Worm (Caenorhabditis elegans): ENCODE measurements around the gene gadr-2.

gadr-2 gene

ce11 chrIV:9480936-9481335, 4.0 kb downstream of the gadr-2 start, which contains the start of gene cng-3:
Gene cng-3 (minus strand): TSS chrIV:9481037.
- TF ChIP-seq ztf-6 (GFP tag; IDR thresholded peaks at IDR 0.05) (no peak), lin-26 (GFP tag; IDR thresholded peaks at IDR 0.05) (no peak), cebp-1 (GFP tag; IDR thresholded peaks at IDR 0.05) (no peak), cebp-1 (tag; optimal IDR thresholded peaks at IDR 0.05) (no peak), tlf-1 (GFP tag; optimal IDR thresholded peaks at IDR 0.05) (no peak)

- TF ChIP-seq bed-1 (GFP tag; IDR thresholded peaks at IDR 0.05) (no peak), madf-6 (GFP tag; IDR thresholded peaks at IDR 0.05) (no peak), Y67H2A.10 (GFP tag; conservative IDR thresholded peaks at IDR 0.05) (no peak), B0019.2 (GFP tag; conservative IDR thresholded peaks at IDR 0.05) (0 out of 2 replicates have a peak, but pooled peaks have one; percentile 37), snpc-1.1 (tag; optimal IDR thresholded peaks at IDR 0.05; ENCODE audit: insufficient read depth) (peak; percentile 79), nhr-80 (tag; optimal IDR thresholded peaks at IDR 0.05) (peak; percentile 50), mxl-1 (tag; optimal IDR thresholded peaks at IDR 0.05) (peak; percentile 88), ztf-18 (tag; optimal IDR thresholded peaks at IDR 0.05) (peak; percentile 81), ets-4 (GFP tag; optimal IDR thresholded peaks at IDR 0.05) (peak; percentile 88), F39B2.1 (GFP tag; IDR thresholded peaks at IDR 0.05) (0 out of 2 replicates have a peak, but pooled peaks have one; percentile 63), hmg-20 (GFP tag; IDR thresholded peaks at IDR 0.05) (peak; percentile 78; the same call in 1 of the 2 replicates), ZK185.1 (tag; optimal IDR thresholded peaks at IDR 0.05; ENCODE audit: poor library complexity, severe bottlenecking) (peak; percentile 92), gei-17 (GFP tag; optimal IDR thresholded peaks at IDR 0.05) (no peak), aptf-2 (GFP tag; conservative IDR thresholded peaks at IDR 0.05) (0 out of 2 replicates have a peak, but pooled peaks have one; percentile 15), dox-1 (GFP tag; IDR thresholded peaks at IDR 0.05) (no peak), hlh-26 (GFP tag; conservative IDR thresholded peaks at IDR 0.05) (no peak), T26A5.8 (tag; optimal IDR thresholded peaks at IDR 0.05) (peak; percentile 93), B0035.1 (tag; optimal IDR thresholded peaks at IDR 0.05) (peak; percentile 68), snpc-4 (GFP tag; optimal IDR thresholded peaks at IDR 0.05) (peak; percentile 87), snpc-4 (tag; optimal IDR thresholded peaks at IDR 0.05) (peak; percentile 79 to 89 (median 86)), F10E7.11 (tag; optimal IDR thresholded peaks at IDR 0.05) (no peak), pha-4 (tag; optimal IDR thresholded peaks at IDR 0.05) (no peak), ama-1 (optimal IDR thresholded peaks at IDR 0.05) (no peak), ama-1 (GFP tag; optimal IDR thresholded peaks at IDR 0.05) (peak; percentile 74 to 96), attf-3 (GFP tag; conservative IDR thresholded peaks at IDR 0.05) (0 out of 2 replicates have a peak, but pooled peaks have one; percentile 52), rcor-1 (GFP tag; IDR thresholded peaks at IDR 0.05) (peak; percentile 77), nhr-179 (tag; optimal IDR thresholded peaks at IDR 0.05) (peak; percentile 85), C06A6.2 (GFP tag; conservative IDR thresholded peaks at IDR 0.05) (no peak), F57C9.4 (tag; optimal IDR thresholded peaks at IDR 0.05) (peak; percentile 48), Y79H2A.3 (GFP tag; conservative IDR thresholded peaks at IDR 0.05) (no peak), somi-1 (GFP tag; optimal IDR thresholded peaks at IDR 0.05) (peak; percentile 66), ztf-25 (GFP tag; IDR thresholded peaks at IDR 0.05) (no peak; the same call in 1 of the 2 replicates), F23B12.7 (tag; optimal IDR thresholded peaks at IDR 0.05; ENCODE audit: insufficient read depth) (peak; percentile 53), lsy-27 (tag; optimal IDR thresholded peaks at IDR 0.05; ENCODE audit: borderline replicate concordance, insufficient read depth) (peak; percentile 65), K12H6.12 (tag; optimal IDR thresholded peaks at IDR 0.05) (peak; percentile 56), nfyb-1 (GFP tag; IDR thresholded peaks at IDR 0.05) (no peak), lin-40 (tag; optimal IDR thresholded peaks at IDR 0.05) (no peak), snpc-1.3 (tag; optimal IDR thresholded peaks at IDR 0.05; ENCODE audit: insufficient read depth) (peak; percentile 96), nfya-1 (tag; optimal IDR thresholded peaks at IDR 0.05; ENCODE audit: borderline replicate concordance, insufficient read depth) (no peak), lsl-1 (GFP tag; optimal IDR thresholded peaks at IDR 0.05) (no peak)
Observed at ce11 chrIV:9477135-9477928, 7.6 kb downstream of the gadr-2 start, which contains the start of gene wrt-3. Gene wrt-3 (minus strand): TSS chrIV:9477456.

Measured in whole organism, young adult.